Worm (Caenorhabditis elegans) whole organism, L3 larva: ENCODE data around the gene F42G2.2.

Experiments
- ceh-9 ChIP-seq: sonication (generic microtip); optimal IDR thresholded peaks from 2 replicates; lab custom pipeline; 2018; ENCODE audit warnings: missing biosample characterization, missing genetic modification characterization
- mml-1 ChIP-seq: fragments of 150-350 bp; sonication (generic microtip); optimal IDR thresholded peaks from 3 replicates; lab custom pipeline; 2014; ENCODE audit warnings: missing biosample characterization, missing genetic modification characterization
- nhr-237 ChIP-seq: fragments of 150-350 bp; optimal IDR thresholded peaks from 2 replicates; lab custom pipeline; 2014; ENCODE audit warnings: missing biosample characterization, missing genetic modification characterization
- nhr-77 ChIP-seq: fragments of 150-350 bp; optimal IDR thresholded peaks from 2 replicates; lab custom pipeline; 2014; ENCODE audit warnings: missing biosample characterization, missing genetic modification characterization
- skn-1 ChIP-seq: fragments of 150-350 bp; optimal IDR thresholded peaks from 2 replicates; lab custom pipeline; 2014; ENCODE audit warnings: missing biosample characterization, missing genetic modification characterization
- unc-62 ChIP-seq: fragments of 150-350 bp; sonication (generic microtip); optimal IDR thresholded peaks from 4 replicates; lab custom pipeline; 2014; ENCODE audit warnings: missing biosample characterization, missing genetic modification reagents, missing genetic modification characterization
- zag-1 ChIP-seq: fragments of 150-350 bp; optimal IDR thresholded peaks from 2 replicates; lab custom pipeline; 2014; ENCODE audit warnings: missing biosample characterization, missing genetic modification characterization
- ztf-11 ChIP-seq: fragments of 150-350 bp; optimal IDR thresholded peaks from 2 replicates; lab custom pipeline; 2014; ENCODE audit warnings: missing biosample characterization, missing genetic modification characterization

DNA sequence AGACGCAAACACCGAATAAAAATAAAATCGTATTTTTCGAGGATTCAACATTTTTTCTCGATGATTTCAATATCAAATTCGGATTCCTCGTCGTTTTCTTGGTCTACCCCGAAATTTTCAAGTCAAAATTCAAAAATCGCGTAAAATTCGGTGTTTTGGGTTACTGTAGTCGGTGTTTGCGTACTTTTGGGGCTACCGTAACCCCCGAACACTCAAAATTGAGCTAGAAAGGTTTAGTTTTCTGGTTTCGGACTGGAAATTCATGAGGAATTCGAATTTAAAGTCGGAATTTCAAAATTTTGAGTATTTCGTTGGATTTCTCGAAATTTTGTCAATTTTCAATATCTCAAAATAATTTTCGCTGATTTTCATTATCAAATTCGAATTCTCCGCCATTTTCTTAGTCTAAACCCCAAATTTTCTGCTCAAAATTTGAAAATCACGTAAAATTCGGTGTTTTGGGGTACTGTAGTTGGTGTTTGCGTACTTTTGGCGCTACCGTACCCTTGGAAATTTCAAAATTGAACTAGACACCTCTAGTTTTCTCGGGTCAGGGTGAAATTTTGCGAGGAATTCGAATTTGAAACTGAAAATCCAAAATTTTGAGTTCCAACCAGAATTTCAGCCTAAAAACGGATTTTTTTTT, 34.0 kb downstream of the F42G2.2 start:
- TF ChIP-seq ztf-11 (tag; lab: Kevin White, UChicago) (no peak), skn-1 (no peak), unc-62 (no peak), ceh-9 (tag; lab: Kevin White, UChicago) (no peak), zag-1 (tag; lab: Kevin White, UChicago) (no peak), nhr-237 (no peak), mml-1 (no peak), nhr-77 (no peak)
